Worm (Caenorhabditis elegans) whole organism, L2 larva: ENCODE data around the gene C05E11.7.

Source experiments
- alr-1 ChIP-seq: fragments of 150-350 bp; optimal IDR thresholded peaks from 2 replicates; lab custom pipeline; 2014; ENCODE audit warnings: missing biosample characterization, missing genetic modification characterization
- ceh-82 ChIP-seq: fragments of 150-350 bp; optimal IDR thresholded peaks from 2 replicates; lab custom pipeline; 2014; ENCODE audit warnings: missing biosample characterization, missing genetic modification characterization
- dmd-4 ChIP-seq: sonication (generic microtip); optimal IDR thresholded peaks from 2 replicates; lab custom pipeline; 2017; ENCODE audit warnings: missing biosample characterization, missing genetic modification characterization
- egl-27 ChIP-seq: sonication (generic microtip); optimal IDR thresholded peaks from 3 replicates; lab custom pipeline; 2017; ENCODE audit warnings: missing biosample characterization, missing genetic modification reagents, missing genetic modification characterization
- elt-3 ChIP-seq: sonication (generic microtip); optimal IDR thresholded peaks from 2 replicates; lab custom pipeline; 2017; ENCODE audit warnings: missing biosample characterization, missing genetic modification characterization
- mab-5 ChIP-seq: fragments of 150-350 bp; optimal IDR thresholded peaks from 2 replicates; lab custom pipeline; 2014; ENCODE audit warnings: missing biosample characterization, missing genetic modification characterization
- mdl-1 ChIP-seq, 2 experiments: fragments of 150-350 bp in 1 of 2; sonication (generic microtip) in 1 of 2; optimal IDR thresholded peaks; 2 replicates each; lab custom pipeline; 2017; ENCODE audit warnings: missing biosample characterization in 2 of 2, missing genetic modification characterization in 2 of 2
- nhr-12 ChIP-seq: fragments of 150-350 bp; optimal IDR thresholded peaks from 2 replicates; lab custom pipeline; 2014; ENCODE audit warnings: missing biosample characterization, missing genetic modification characterization
- nhr-237 ChIP-seq: fragments of 150-350 bp; optimal IDR thresholded peaks from 2 replicates; lab custom pipeline; 2014; ENCODE audit warnings: missing biosample characterization, missing genetic modification characterization
- sma-3 ChIP-seq: sonication (generic microtip); optimal IDR thresholded peaks from 2 replicates; lab custom pipeline; 2016; ENCODE audit warnings: missing genetic modification reagents, missing genetic modification characterization, missing compliant biosample characterization
- snpc-4 ChIP-seq: fragments of 150-350 bp; optimal IDR thresholded peaks from 2 replicates; lab custom pipeline; 2014; ENCODE audit warnings: missing biosample characterization, missing genetic modification characterization

ce11 chrX:4548929-4549328 is 36.5 kb downstream of the C05E11.7 start:
- no peak for TF ChIP-seq nhr-12
- no peak for TF ChIP-seq mdl-1 (tag; optimal IDR thresholded peaks at IDR 0.05; lab: Kevin White, UChicago)
- TF ChIP-seq alr-1: no peak
- TF ChIP-seq egl-27 (tag; lab: Kevin White, UChicago): no peak
- TF ChIP-seq ceh-82 (tag; lab: Kevin White, UChicago): no peak
- TF ChIP-seq nhr-237 (tag; lab: Kevin White, UChicago): no peak
- TF ChIP-seq elt-3: no peak
- TF ChIP-seq sma-3 (GFP tag; lab: Kevin White, UChicago): no peak
- TF ChIP-seq dmd-4: no peak
- TF ChIP-seq snpc-4 (tag; lab: Kevin White, UChicago): no peak
- TF ChIP-seq mab-5 (tag; lab: Kevin White, UChicago): no peak
